Worm (Caenorhabditis elegans): ENCODE data around the gene sup-12.

ce11 chrX:3943213-3943612, 38.8 kb downstream of the sup-12 start, which contains the start of gene ptp-4A2:
- no peak for TF ChIP-seq dao-5 (tag; optimal IDR thresholded peaks at IDR 0.05)
- TF ChIP-seq W03F9.2 (tag; optimal IDR thresholded peaks at IDR 0.05): no peak

Measured in whole organism, L4/young adult.